Worm (Caenorhabditis elegans) whole organism, young adult: Measurements from ENCODE around the gene C30G12.4.

Experiments
- B0019.2 ChIP-seq: fragments of 200-800 bp; sonication (Bioruptor generic); conservative IDR thresholded peaks from 2 replicates; pipeline ENCODE4 v1.3.6; 2022; ENCODE audit warnings: missing genetic modification reagents, missing genetic modification characterization, missing compliant biosample characterization
- B0035.1 ChIP-seq: sonication (generic microtip); optimal IDR thresholded peaks from 2 replicates; lab custom pipeline; 2016; ENCODE audit warnings: missing genetic modification characterization, mild to moderate bottlenecking, missing compliant biosample characterization, missing genotype, missing genetic modification reagents
- C17E4.6 ChIP-seq: fragments of 200-800 bp; sonication (Bioruptor generic); IDR thresholded peaks from 2 replicates; pipeline ENCODE4 v1.3.6; 2022; ENCODE audit warnings: missing genetic modification reagents, missing genetic modification characterization, missing compliant biosample characterization
- D2030.7 ChIP-seq: fragments of 200-800 bp; sonication (Bioruptor generic); IDR thresholded peaks from 2 replicates; pipeline ENCODE4 v1.3.6; 2022; ENCODE audit warnings: missing genetic modification reagents, missing genetic modification characterization, missing compliant biosample characterization
- F33H1.4 ChIP-seq: fragments of 200-800 bp; sonication (Bioruptor generic); IDR thresholded peaks from 2 replicates; pipeline ENCODE4 v1.3.6; 2022; ENCODE audit warnings: missing genetic modification reagents, missing genetic modification characterization, missing compliant biosample characterization
- F49E8.2 ChIP-seq: sonication (generic microtip); optimal IDR thresholded peaks from 3 replicates; lab custom pipeline; 2017; ENCODE audit warnings: missing genetic modification characterization, mild to moderate bottlenecking, missing compliant biosample characterization, antibody characterized with exemption, moderate library complexity; ENCODE audit not compliant: insufficient read depth
- F52B5.7 ChIP-seq: sonication (generic microtip); optimal IDR thresholded peaks from 2 replicates; lab custom pipeline; 2016; ENCODE audit warnings: mild to moderate bottlenecking, missing genetic modification characterization, missing compliant biosample characterization
- F57A8.1 ChIP-seq: fragments of 200-800 bp; sonication (Bioruptor generic); optimal IDR thresholded peaks from 2 replicates; lab custom pipeline; 2018; ENCODE audit warnings: mild to moderate bottlenecking, missing genetic modification characterization, moderate library complexity, missing compliant biosample characterization
- F57C9.4 ChIP-seq: sonication (generic microtip); optimal IDR thresholded peaks from 2 replicates; lab custom pipeline; 2017; ENCODE audit warnings: mild to moderate bottlenecking, missing genetic modification characterization, missing compliant biosample characterization
- Y53G8AR.9 ChIP-seq: fragments of 200-800 bp; sonication (Bioruptor generic); conservative IDR thresholded peaks from 2 replicates; pipeline ENCODE4 v1.3.6; 2022; ENCODE audit warnings: missing genetic modification reagents, missing genetic modification characterization, missing compliant biosample characterization
- Y56A3A.18 ChIP-seq: fragments of 200-800 bp; sonication (Bioruptor generic); IDR thresholded peaks from 2 replicates; pipeline ENCODE4 v1.3.6; 2022; ENCODE audit warnings: missing genetic modification reagents, missing genetic modification characterization, missing compliant biosample characterization
- Y67H2A.10 ChIP-seq: fragments of 200-800 bp; sonication (Bioruptor generic); conservative IDR thresholded peaks from 2 replicates; pipeline ENCODE4 v1.3.6; 2022; ENCODE audit warnings: missing genetic modification reagents, missing genetic modification characterization, missing compliant biosample characterization
- aptf-3 ChIP-seq: fragments of 200-800 bp; sonication (Bioruptor generic); IDR thresholded peaks from 2 replicates; pipeline ENCODE4 v1.3.6; 2022; ENCODE audit warnings: missing genetic modification characterization, missing compliant biosample characterization
- attf-5 ChIP-seq: fragments of 200-800 bp; sonication (Bioruptor generic); optimal IDR thresholded peaks from 2 replicates; lab custom pipeline; 2018; ENCODE audit warnings: mild to moderate bottlenecking, missing genetic modification characterization, missing compliant biosample characterization
- ccch-3 ChIP-seq: fragments of 200-800 bp; sonication (Bioruptor generic); optimal IDR thresholded peaks from 2 replicates; lab custom pipeline; 2018; ENCODE audit warnings: mild to moderate bottlenecking, missing genetic modification characterization, missing compliant biosample characterization
- cebp-1 ChIP-seq, 2 experiments: fragments of 200-800 bp in 1 of 2; sonication (Bioruptor generic) in 1 of 2; sonication (generic microtip) in 1 of 2; IDR thresholded peaks in 1 of 2; optimal IDR thresholded peaks in 1 of 2; 2 replicates each; pipeline versions ENCODE4 v1.3.6 to Lab custom; 2017 to 2022; ENCODE audit warnings: missing compliant biosample characterization in 2 of 2, missing genetic modification characterization in 2 of 2, mild to moderate bottlenecking in 1 of 2, missing genetic modification reagents in 1 of 2, moderate library complexity in 1 of 2
- ceh-79 ChIP-seq: sonication (generic microtip); optimal IDR thresholded peaks from 2 replicates; lab custom pipeline; 2017; ENCODE audit warnings: mild to moderate bottlenecking, missing genetic modification characterization, missing compliant biosample characterization
- ceh-91 ChIP-seq: fragments of 200-800 bp; sonication (Bioruptor generic); IDR thresholded peaks from 2 replicates; pipeline ENCODE4 v1.3.6; 2022; ENCODE audit warnings: missing genetic modification reagents, missing genetic modification characterization, missing compliant biosample characterization
- chd-7 ChIP-seq: sonication (generic microtip); optimal IDR thresholded peaks from 2 replicates; lab custom pipeline; 2016; ENCODE audit warnings: mild to moderate bottlenecking, missing genetic modification characterization, moderate library complexity, missing compliant biosample characterization
- egl-18 ChIP-seq: fragments of 200-800 bp; sonication (Bioruptor generic); IDR thresholded peaks from 2 replicates; pipeline ENCODE4 v1.3.6; 2022; ENCODE audit warnings: missing genetic modification reagents, missing genetic modification characterization, missing compliant biosample characterization
- egrh-3 ChIP-seq: fragments of 200-800 bp; sonication (Bioruptor generic); IDR thresholded peaks from 2 replicates; pipeline ENCODE4 v1.3.6; 2022; ENCODE audit warnings: missing genetic modification reagents, missing genetic modification characterization, missing compliant biosample characterization
- ekl-4 ChIP-seq: fragments of 200-800 bp; sonication (Bioruptor generic); IDR thresholded peaks from 2 replicates; pipeline ENCODE4 v1.3.6; 2022; ENCODE audit warnings: missing genetic modification reagents, missing genetic modification characterization, missing compliant biosample characterization
- him-1 ChIP-seq: sonication (generic microtip); optimal IDR thresholded peaks from 2 replicates; lab custom pipeline; 2016; ENCODE audit warnings: missing genotype, missing genetic modification reagents, missing genetic modification characterization, missing compliant biosample characterization
- hmg-1.2 ChIP-seq: fragments of 200-800 bp; sonication (Bioruptor generic); IDR thresholded peaks from 2 replicates; pipeline ENCODE4 v1.3.6; 2022; ENCODE audit warnings: missing genetic modification reagents, missing genetic modification characterization, missing compliant biosample characterization
- let-526 ChIP-seq: fragments of 200-800 bp; sonication (Bioruptor generic); IDR thresholded peaks from 2 replicates; pipeline ENCODE4 v1.3.6; 2022; ENCODE audit warnings: missing genetic modification reagents, missing genetic modification characterization, missing compliant biosample characterization
- lin-40 ChIP-seq: sonication (generic microtip); optimal IDR thresholded peaks from 2 replicates; lab custom pipeline; 2016; ENCODE audit warnings: missing genetic modification characterization, mild to moderate bottlenecking, missing compliant biosample characterization, missing genotype, missing genetic modification reagents
- lir-1 ChIP-seq: fragments of 200-800 bp; sonication (Bioruptor generic); conservative IDR thresholded peaks from 2 replicates; pipeline ENCODE4 v1.3.6; 2022; ENCODE audit warnings: missing genetic modification reagents, missing genetic modification characterization, missing compliant biosample characterization
- lsl-1 ChIP-seq: fragments of 200-800 bp; sonication (Bioruptor generic); optimal IDR thresholded peaks from 2 replicates; lab custom pipeline; 2018; ENCODE audit warnings: mild to moderate bottlenecking, missing genetic modification characterization, moderate library complexity, missing compliant biosample characterization
- lsy-27 ChIP-seq: sonication (generic microtip); optimal IDR thresholded peaks from 2 replicates; lab custom pipeline; 2017; ENCODE audit warnings: missing genetic modification characterization, mild to moderate bottlenecking, missing compliant biosample characterization, antibody characterized with exemption, missing genotype, borderline replicate concordance; ENCODE audit not compliant: insufficient read depth
- madf-10 ChIP-seq: sonication (generic microtip); optimal IDR thresholded peaks from 2 replicates; lab custom pipeline; 2016; ENCODE audit warnings: mild to moderate bottlenecking, missing genetic modification characterization, missing compliant biosample characterization
- madf-3 ChIP-seq: fragments of 200-800 bp; sonication (Bioruptor generic); IDR thresholded peaks from 2 replicates; pipeline ENCODE4 v1.3.6; 2022; ENCODE audit warnings: missing genetic modification reagents, missing genetic modification characterization, missing compliant biosample characterization
- mel-28 ChIP-seq: sonication (generic microtip); optimal IDR thresholded peaks from 2 replicates; lab custom pipeline; 2016; ENCODE audit warnings: borderline replicate concordance, mild to moderate bottlenecking, missing genetic modification characterization, missing compliant biosample characterization
- nfya-2 ChIP-seq: fragments of 200-800 bp; sonication (Bioruptor generic); IDR thresholded peaks from 2 replicates; pipeline ENCODE4 v1.3.6; 2022; ENCODE audit warnings: missing genetic modification reagents, missing genetic modification characterization, missing compliant biosample characterization
- nfyb-1 ChIP-seq: fragments of 200-800 bp; sonication (Bioruptor generic); IDR thresholded peaks from 2 replicates; pipeline ENCODE4 v1.3.6; 2022; ENCODE audit warnings: missing genetic modification reagents, missing genetic modification characterization, missing compliant biosample characterization
- rcor-1 ChIP-seq: fragments of 200-800 bp; sonication (Bioruptor generic); IDR thresholded peaks from 2 replicates; pipeline ENCODE4 v1.3.6; 2022; ENCODE audit warnings: missing genetic modification reagents, missing genetic modification characterization, missing compliant biosample characterization
- repo-1 ChIP-seq: sonication (generic microtip); optimal IDR thresholded peaks from 2 replicates; lab custom pipeline; 2017; ENCODE audit warnings: mild to moderate bottlenecking, missing genetic modification characterization, missing compliant biosample characterization
- rpc-1 ChIP-seq, 2 experiments: fragments of 150-350 bp in 1 of 2; sonication (generic microtip) in 1 of 2; optimal IDR thresholded peaks; 2 replicates each; lab custom pipeline; 2014 to 2018; ENCODE audit warnings: missing biosample characterization in 1 of 2, missing genetic modification characterization in 1 of 2, missing genetic modification reagents in 1 of 2, missing genotype in 1 of 2
- snpc-4 ChIP-seq, 5 experiments: fragments of 150-350 bp in 1 of 5; sonication (generic microtip) in 4 of 5; optimal IDR thresholded peaks; 2 replicates each; lab custom pipeline; 2014 to 2018; ENCODE audit warnings: missing genetic modification characterization in 5 of 5, missing biosample characterization in 3 of 5, antibody characterized with exemption in 2 of 5, mild to moderate bottlenecking in 2 of 5, missing compliant biosample characterization in 2 of 5, missing genotype in 2 of 5, moderate library complexity in 2 of 5, missing genetic modification reagents in 1 of 5
- sptf-2 ChIP-seq: fragments of 200-800 bp; sonication (Bioruptor generic); optimal IDR thresholded peaks from 2 replicates; lab custom pipeline; 2018; ENCODE audit warnings: mild to moderate bottlenecking, missing genetic modification characterization, missing compliant biosample characterization
- tlf-1 ChIP-seq: fragments of 200-800 bp; sonication (Bioruptor generic); optimal IDR thresholded peaks from 2 replicates; lab custom pipeline; 2018; ENCODE audit warnings: mild to moderate bottlenecking, missing genetic modification characterization, missing compliant biosample characterization
- ztf-26 ChIP-seq: sonication (generic microtip); optimal IDR thresholded peaks from 2 replicates; lab custom pipeline; 2017; ENCODE audit warnings: missing genetic modification characterization, missing compliant biosample characterization
- ztf-28 ChIP-seq: fragments of 200-800 bp; sonication (Bioruptor generic); IDR thresholded peaks from 2 replicates; pipeline ENCODE4 v1.3.6; 2022; ENCODE audit warnings: missing genetic modification reagents, missing genetic modification characterization, missing compliant biosample characterization
- ztf-6 ChIP-seq: fragments of 200-800 bp; sonication (Bioruptor generic); IDR thresholded peaks from 2 replicates; pipeline ENCODE4 v1.3.6; 2022; ENCODE audit warnings: missing genetic modification reagents, missing genetic modification characterization, missing compliant biosample characterization

Gene C30G12.4

DNA sequence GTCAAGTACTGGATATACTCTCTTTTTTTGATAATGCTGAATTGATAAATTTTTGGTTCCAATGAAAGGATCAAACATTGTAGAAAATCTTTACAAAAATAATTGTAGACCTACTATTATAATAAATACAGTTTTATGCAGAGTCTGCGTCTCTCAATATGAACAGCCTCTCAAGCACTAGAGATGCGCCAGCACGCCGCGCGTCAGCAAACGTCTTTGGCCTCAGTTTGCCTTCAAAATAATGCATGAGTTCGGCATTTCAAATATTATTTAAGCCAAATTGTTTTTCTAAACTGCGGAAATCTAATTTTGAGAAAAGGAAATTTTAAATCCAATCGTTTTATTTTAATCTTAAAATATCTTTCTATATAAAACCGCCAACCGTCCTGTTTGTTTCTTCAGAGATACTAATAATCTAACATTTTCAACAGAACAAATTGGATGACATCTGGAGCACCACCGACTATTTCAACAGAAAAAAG is 39.8 kb downstream of the C30G12.4 start, which contains the start of gene cul-4 (continued):
- TF ChIP-seq madf-3 (GFP tag; lab: Robert Waterston, UW) = peak; percentile 91
- no peak for TF ChIP-seq lsy-27 (tag; lab: Kevin White, UChicago)
- no peak for TF ChIP-seq mel-28 (tag; lab: Kevin White, UChicago)
- peak; percentile 50 for TF ChIP-seq attf-5 (GFP tag; lab: Kevin White, UChicago)
- TF ChIP-seq D2030.7 (GFP tag; lab: Robert Waterston, UW) = peak; percentile 88
- no peak for TF ChIP-seq C17E4.6 (GFP tag; lab: Robert Waterston, UW)
- no peak for TF ChIP-seq aptf-3 (GFP tag; lab: Robert Waterston, UW)
- no peak for TF ChIP-seq egrh-3 (GFP tag; lab: Robert Waterston, UW)
- peak; percentile 73 for TF ChIP-seq ekl-4 (GFP tag; lab: Robert Waterston, UW)
- TF ChIP-seq nfyb-1 (GFP tag; lab: Robert Waterston, UW) = peak; percentile 69
- TF ChIP-seq lir-1 (GFP tag; lab: Robert Waterston, UW) = peak; percentile 37; the same call in 1 of the 2 replicates
- TF ChIP-seq him-1 = peak; percentile 82
- no peak for TF ChIP-seq madf-10 (tag; lab: Kevin White, UChicago)
- no peak for TF ChIP-seq egl-18
- peak; percentile 88 for TF ChIP-seq rcor-1
- TF ChIP-seq ztf-28 (GFP tag; lab: Robert Waterston, UW) = 0 out of 2 replicates have a peak, but pooled peaks have one; percentile 63
- TF ChIP-seq cebp-1 (GFP tag; IDR thresholded peaks at IDR 0.05; lab: Robert Waterston, UW) = no peak
- no peak for TF ChIP-seq cebp-1 (tag; optimal IDR thresholded peaks at IDR 0.05; lab: Kevin White, UChicago)
- TF ChIP-seq chd-7 (tag; lab: Kevin White, UChicago) = no peak
- TF ChIP-seq repo-1 (tag; lab: Kevin White, UChicago) = peak; percentile 12
- no peak for TF ChIP-seq nfya-2
- peak; percentile 85 for TF ChIP-seq hmg-1.2 (GFP tag; lab: Robert Waterston, UW)
- TF ChIP-seq ceh-79 (tag; lab: Kevin White, UChicago) = no peak
- peak; percentile 65; the same call in 1 of the 2 replicates for TF ChIP-seq Y53G8AR.9 (GFP tag; lab: Robert Waterston, UW)
- peak; percentile 80 for TF ChIP-seq ceh-91 (GFP tag; lab: Robert Waterston, UW)
- TF ChIP-seq tlf-1 (GFP tag; lab: Kevin White, UChicago) = peak; percentile 81
- peak; percentile 63 for TF ChIP-seq F49E8.2 (tag; lab: Kevin White, UChicago)
- TF ChIP-seq snpc-4 (GFP tag; optimal IDR thresholded peaks at IDR 0.05; lab: Kevin White, UChicago) = peak; percentile 36
- TF ChIP-seq snpc-4 (tag; optimal IDR thresholded peaks at IDR 0.05; lab: Kevin White, UChicago) = peak in 3 of 4 experiments; percentile 64 to 79 (median 70)
- no peak for TF ChIP-seq ztf-26

DNA sequence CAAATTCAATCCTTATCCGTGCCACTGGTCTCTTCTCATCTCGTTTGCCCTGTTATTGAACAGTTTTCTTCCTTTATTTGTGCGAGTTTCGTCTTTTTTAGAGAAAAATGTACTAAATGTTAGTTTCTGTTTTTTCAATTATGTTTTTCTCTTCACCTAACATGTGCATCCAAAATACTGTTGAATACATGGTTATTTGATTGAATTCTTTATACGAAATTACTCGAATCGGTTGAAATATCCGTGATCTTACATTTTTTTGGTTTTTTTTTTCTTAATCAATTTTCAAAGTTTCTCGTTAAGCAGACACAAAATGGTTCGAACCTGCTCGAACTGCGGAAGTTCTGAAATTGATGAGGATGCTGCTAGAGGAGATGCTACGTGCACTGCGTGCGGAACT is 43.6 kb downstream of the C30G12.4 start, which contains the start of gene brf-1:
TSS of gene brf-1 (plus strand) at position 301 of the 400 bp plus-strand sequence.
- no peak for TF ChIP-seq ztf-26
- TF ChIP-seq F52B5.7 (tag; lab: Kevin White, UChicago) = no peak
- no peak for TF ChIP-seq repo-1 (tag; lab: Kevin White, UChicago)
- TF ChIP-seq, all 124 proteins: peak for 0

DNA sequence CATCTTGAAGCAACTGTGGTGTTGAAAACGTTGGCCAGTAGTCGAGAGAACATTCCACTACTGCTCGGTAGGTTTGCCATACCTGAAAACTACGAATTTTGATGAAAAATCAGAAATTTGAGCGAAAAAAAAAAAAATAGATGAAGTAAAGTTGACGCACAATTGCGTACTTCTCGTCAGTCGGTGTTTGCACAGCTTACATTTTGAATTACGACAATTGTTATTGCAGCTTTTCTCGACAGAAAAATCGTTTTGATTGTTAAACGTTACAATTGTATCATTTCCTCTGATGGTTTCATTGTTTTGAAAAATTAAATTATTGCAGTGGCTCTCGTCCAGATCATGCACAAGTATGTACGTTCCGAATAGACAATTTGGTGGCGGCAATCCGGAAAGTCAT is 48.1 kb downstream of the C30G12.4 start, which contains the start of the genes F45E12.5 and cnep-1:
TSS of gene F45E12.5 (minus strand) at position 93 of the 400 bp plus-strand sequence.
TSS of gene cnep-1 (plus strand) at position 326 of the 400 bp plus-strand sequence.
- TF ChIP-seq Y67H2A.10 (no peak), B0035.1 (tag; lab: Kevin White, UChicago) (no peak), egrh-3 (GFP tag; lab: Robert Waterston, UW) (no peak), F33H1.4 (no peak), F57C9.4 (tag; lab: Kevin White, UChicago) (no peak), ccch-3 (no peak), let-526 (GFP tag; lab: Robert Waterston, UW) (no peak), ztf-6 (no peak), C17E4.6 (GFP tag; lab: Robert Waterston, UW) (no peak), rpc-1 (optimal IDR thresholded peaks at IDR 0.05; lab: Kevin White, UChicago) (no peak), rpc-1 (tag; optimal IDR thresholded peaks at IDR 0.05; lab: Kevin White, UChicago) (no peak), lsl-1 (GFP tag; lab: Kevin White, UChicago) (no peak), Y56A3A.18 (GFP tag; lab: Robert Waterston, UW) (no peak), lin-40 (tag; lab: Kevin White, UChicago) (no peak), lir-1 (GFP tag; lab: Robert Waterston, UW) (no peak), F57A8.1 (GFP tag; lab: Kevin White, UChicago) (no peak), nfya-2 (no peak), B0019.2 (GFP tag; lab: Robert Waterston, UW) (no peak), sptf-2 (GFP tag; lab: Kevin White, UChicago) (no peak)
